Worm (Caenorhabditis elegans) whole organism, L1 larva: Measurements from ENCODE around the gene crn-6.

Experiments
- alr-1 ChIP-seq: fragments of 200-800 bp; sonication (Bioruptor generic); optimal IDR thresholded peaks from 2 replicates; lab custom pipeline; 2018; ENCODE audit warnings: borderline replicate concordance, mild to moderate bottlenecking, missing genetic modification characterization, missing compliant biosample characterization
- ceh-88 ChIP-seq: fragments of 200-800 bp; sonication (Bioruptor generic); IDR thresholded peaks from 2 replicates; pipeline ENCODE4 v1.3.6; 2022; ENCODE audit warnings: missing genetic modification characterization, missing compliant biosample characterization
- ces-1 ChIP-seq: fragments of 150-350 bp; optimal IDR thresholded peaks from 2 replicates; lab custom pipeline; 2014; ENCODE audit warnings: missing biosample characterization, missing genetic modification reagents, missing genetic modification characterization
- egl-27 ChIP-seq, 2 experiments: fragments of 150-350 bp in 1 of 2; sonication (generic microtip); optimal IDR thresholded peaks; 3 replicates each; lab custom pipeline; 2017 to 2018; ENCODE audit warnings: missing biosample characterization in 2 of 2, missing genetic modification characterization in 2 of 2, missing genetic modification reagents in 2 of 2
- elt-2 ChIP-seq: sonication (generic microtip); optimal IDR thresholded peaks from 2 replicates; lab custom pipeline; 2016; ENCODE audit warnings: missing genetic modification characterization, mild to moderate bottlenecking, inconsistent platforms, missing compliant biosample characterization, missing genetic modification reagents
- lir-3 ChIP-seq: sonication (generic microtip); optimal IDR thresholded peaks from 2 replicates; lab custom pipeline; 2016; ENCODE audit warnings: mild to moderate bottlenecking, missing genetic modification characterization, moderate library complexity, missing compliant biosample characterization; ENCODE audit not compliant: poor library complexity
- mab-9 ChIP-seq: fragments of 200-800 bp; sonication (Bioruptor generic); IDR thresholded peaks from 2 replicates; pipeline ENCODE4 v1.3.6; 2022; ENCODE audit warnings: missing genetic modification reagents, missing genetic modification characterization, missing compliant biosample characterization
- mdl-1 ChIP-seq, 2 experiments: fragments of 150-350 bp; optimal IDR thresholded peaks; 2 replicates each; lab custom pipeline; 2014 to 2017; ENCODE audit warnings: missing biosample characterization in 2 of 2, missing genetic modification characterization in 2 of 2, inconsistent platforms in 1 of 2
- sup-37 ChIP-seq: fragments of 200-800 bp; sonication (Bioruptor generic); optimal IDR thresholded peaks from 2 replicates; lab custom pipeline; 2018; ENCODE audit warnings: mild to moderate bottlenecking, missing genetic modification characterization, missing compliant biosample characterization
- swsn-7 ChIP-seq: sonication (generic microtip); optimal IDR thresholded peaks from 2 replicates; lab custom pipeline; 2016; ENCODE audit warnings: missing genetic modification characterization, missing compliant biosample characterization
- ztf-11 ChIP-seq, 2 experiments: sonication (generic microtip); optimal IDR thresholded peaks; 2 replicates each; lab custom pipeline; 2016 to 2017; ENCODE audit warnings: missing genetic modification characterization in 2 of 2, missing biosample characterization in 1 of 2, missing compliant biosample characterization in 1 of 2

- no peak for TF ChIP-seq egl-27 (tag; optimal IDR thresholded peaks at IDR 0.05; lab: Kevin White, UChicago)
- peak; percentile 27 for TF ChIP-seq elt-2 (tag; lab: Kevin White, UChicago)
- no peak for TF ChIP-seq ces-1
- TF ChIP-seq sup-37 (GFP tag; lab: Kevin White, UChicago), result no peak
- TF ChIP-seq mdl-1 (tag; optimal IDR thresholded peaks at IDR 0.05; lab: Kevin White, UChicago), result no peak
- no peak for TF ChIP-seq lir-3
- TF ChIP-seq swsn-7 (tag; lab: Kevin White, UChicago), result no peak
- no peak for TF ChIP-seq ceh-88
- no peak for TF ChIP-seq ztf-11 (tag; optimal IDR thresholded peaks at IDR 0.05; lab: Kevin White, UChicago)
- TF ChIP-seq mab-9 (GFP tag; lab: Robert Waterston, UW), result no peak
- no peak for TF ChIP-seq alr-1 (tag; lab: Kevin White, UChicago)
These were observed 695 bp upstream of the crn-6 start for ce11 chrIII:9366376-9366775.
